Worm (Caenorhabditis elegans): ENCODE results near the gene moc-3.

The moc-3 gene

DNA sequence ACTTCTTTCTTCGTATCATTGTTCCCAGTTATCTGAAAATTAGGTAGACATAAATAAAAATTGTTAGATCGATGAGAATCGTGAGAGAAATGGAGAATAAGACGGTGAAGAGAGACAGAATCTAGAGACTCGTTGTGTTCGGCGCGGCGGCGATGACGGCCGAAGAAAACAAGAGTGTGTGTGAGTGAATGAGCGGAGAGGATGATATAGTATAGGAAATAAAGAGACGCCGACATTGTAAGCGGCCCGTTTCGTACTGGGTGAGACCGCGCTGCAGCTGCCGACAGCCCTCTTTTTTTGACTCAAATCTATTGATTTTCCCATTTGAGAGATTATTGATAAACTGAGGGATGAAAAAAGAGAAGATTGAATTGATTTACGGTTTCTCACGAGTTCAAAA, 18.2 kb upstream of the moc-3 start, which contains the start of gene Y42H9AR.4 (continued):
- TF ChIP-seq sox-4 (tag; optimal IDR thresholded peaks at IDR 0.05), result no peak
- TF ChIP-seq che-1 (tag; optimal IDR thresholded peaks at IDR 0.05), result no peak
- no peak for TF ChIP-seq ceh-45 (GFP tag; IDR thresholded peaks at IDR 0.05)
- TF ChIP-seq ttx-3 (tag; optimal IDR thresholded peaks at IDR 0.05), result no peak

DNA sequence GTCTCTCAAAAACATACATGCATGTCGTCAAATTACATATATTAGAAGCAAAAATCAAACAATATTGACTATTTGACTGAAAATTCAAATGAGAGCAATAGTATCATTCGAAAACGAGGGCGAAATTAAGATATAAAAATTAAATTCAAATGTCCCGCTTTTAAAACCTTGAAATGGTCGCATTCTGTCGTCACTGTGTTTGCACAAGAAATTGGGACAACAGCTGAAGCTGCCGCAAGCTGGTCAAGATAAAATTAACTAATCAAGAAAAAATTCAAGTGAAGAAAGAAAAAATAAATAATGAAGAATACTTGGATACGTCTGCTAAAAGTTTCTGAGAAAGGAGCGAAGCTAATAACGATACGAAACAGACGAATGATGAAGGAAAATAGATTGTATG, 17.7 kb upstream of the moc-3 start:
- TF ChIP-seq fkh-6 (tag; optimal IDR thresholded peaks at IDR 0.05), result no peak
- TF ChIP-seq hlh-8 (tag; optimal IDR thresholded peaks at IDR 0.05), result no peak
- TF ChIP-seq pqm-1 (tag; optimal IDR thresholded peaks at IDR 0.05), result no peak
- TF ChIP-seq tbx-7 (tag; optimal IDR thresholded peaks at IDR 0.05), result no peak
- TF ChIP-seq pax-1 (tag; optimal IDR thresholded peaks at IDR 0.05), result no peak
- no peak for TF ChIP-seq unc-55 (GFP tag; optimal IDR thresholded peaks at IDR 0.05)
- no peak for TF ChIP-seq ceh-31 (tag; optimal IDR thresholded peaks at IDR 0.05)
- TF ChIP-seq ahr-1 (tag; optimal IDR thresholded peaks at IDR 0.05), result no peak
- TF ChIP-seq unc-42 (tag; optimal IDR thresholded peaks at IDR 0.05), result no peak
- TF ChIP-seq ceh-2 (tag; optimal IDR thresholded peaks at IDR 0.05), result no peak
- no peak for TF ChIP-seq eyg-1 (tag; optimal IDR thresholded peaks at IDR 0.05)
- no peak for TF ChIP-seq ceh-22 (tag; optimal IDR thresholded peaks at IDR 0.05)
- TF ChIP-seq che-1 (tag; optimal IDR thresholded peaks at IDR 0.05), result no peak
- no peak for TF ChIP-seq K09A11.1 (tag; optimal IDR thresholded peaks at IDR 0.05; ENCODE audit: insufficient read depth)

DNA sequence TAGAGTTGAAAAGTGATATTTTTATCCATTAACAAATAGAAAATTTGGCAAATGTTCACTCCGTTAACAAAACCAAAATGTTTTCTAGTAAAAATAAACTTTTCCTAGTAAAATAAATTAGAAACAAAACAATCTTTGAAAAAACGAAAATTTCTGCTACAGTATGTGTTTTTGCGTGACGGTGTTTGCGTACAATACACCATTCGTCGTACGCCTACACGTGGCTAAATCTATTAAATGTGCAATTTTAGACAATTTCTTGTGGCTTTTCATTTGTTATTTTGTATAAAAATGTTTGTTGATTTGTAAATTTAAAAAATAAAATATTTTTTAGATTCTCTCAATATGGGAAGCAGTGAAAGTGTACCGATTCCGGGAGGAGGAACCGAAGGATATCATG, 17.2 kb upstream of the moc-3 start, which contains the start of gene Y42H9AR.1:
Gene Y42H9AR.1 (plus strand): TSS at position 233 of the 400 bp plus-strand sequence.
- TF ChIP-seq hlh-30 (tag; optimal IDR thresholded peaks at IDR 0.05; ENCODE audit: insufficient read depth) (no peak), hlh-15 (tag; optimal IDR thresholded peaks at IDR 0.05) (no peak), sdc-2 (tag; optimal IDR thresholded peaks at IDR 0.05) (no peak), hlh-13 (GFP tag; optimal IDR thresholded peaks at IDR 0.05) (no peak)

DNA sequence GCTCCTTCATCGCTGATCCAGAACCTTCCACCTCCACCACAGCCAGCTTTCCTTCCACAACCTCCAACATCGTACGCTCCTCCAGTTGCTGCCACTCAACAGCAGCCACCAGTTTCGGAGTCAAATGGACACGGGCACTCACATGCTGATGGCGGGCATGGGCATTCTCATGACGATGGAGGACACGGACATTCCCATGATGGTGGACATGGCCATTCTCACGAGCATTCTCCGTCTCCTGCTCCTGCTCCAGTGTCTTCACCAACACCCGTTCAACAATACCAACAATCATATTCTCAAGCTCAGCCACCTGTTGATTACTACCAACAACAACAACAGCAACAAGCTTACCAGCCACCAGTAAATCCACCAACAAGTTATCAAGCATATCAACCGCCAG, 15.8 kb upstream of the moc-3 start:
- TF ChIP-seq tbx-2 (tag; optimal IDR thresholded peaks at IDR 0.05), result no peak
- no peak for TF ChIP-seq Y22D7AL.16 (tag; optimal IDR thresholded peaks at IDR 0.05)
- TF ChIP-seq hlh-8 (tag; optimal IDR thresholded peaks at IDR 0.05), result no peak
- TF ChIP-seq F13H6.1 (tag; optimal IDR thresholded peaks at IDR 0.05), result no peak
- no peak for TF ChIP-seq ceh-45 (GFP tag; IDR thresholded peaks at IDR 0.05)
- no peak for TF ChIP-seq odd-2 (tag; optimal IDR thresholded peaks at IDR 0.05)
- TF ChIP-seq ceh-2 (tag; optimal IDR thresholded peaks at IDR 0.05), result no peak
- no peak for TF ChIP-seq hlh-30 (tag; optimal IDR thresholded peaks at IDR 0.05; ENCODE audit: insufficient read depth)
- no peak for TF ChIP-seq syd-9 (tag; optimal IDR thresholded peaks at IDR 0.05)

DNA sequence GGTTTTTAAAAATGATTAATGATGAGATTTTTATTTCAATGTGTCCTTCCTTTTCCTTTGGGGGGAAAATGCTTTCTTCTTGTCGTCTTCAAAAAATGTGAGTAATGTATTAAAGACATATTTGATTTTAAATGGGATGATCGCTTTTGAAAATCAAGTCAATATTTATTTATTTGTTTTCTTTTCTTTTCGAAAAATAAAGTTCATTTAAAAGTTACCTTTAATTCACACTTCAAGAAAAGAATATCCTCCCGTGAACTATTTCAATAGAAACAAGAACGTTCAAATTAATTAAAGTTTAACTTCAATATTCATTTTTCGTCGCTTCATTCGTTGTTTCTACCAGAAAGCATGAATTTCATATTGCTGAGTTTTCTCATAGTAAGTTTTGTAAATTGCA, 14.9 kb upstream of the moc-3 start, which contains the start of gene irld-8:
Gene irld-8 (plus strand): TSS at position 301 of the 400 bp plus-strand sequence.
- TF ChIP-seq syd-9 (tag; optimal IDR thresholded peaks at IDR 0.05) (no peak), madf-2 (tag; optimal IDR thresholded peaks at IDR 0.05) (no peak), fkh-6 (tag; optimal IDR thresholded peaks at IDR 0.05) (no peak), ceh-14 (tag; optimal IDR thresholded peaks at IDR 0.05) (no peak), ets-4 (tag; optimal IDR thresholded peaks at IDR 0.05) (no peak), ceh-34 (tag; optimal IDR thresholded peaks at IDR 0.05) (no peak), ceh-18 (tag; optimal IDR thresholded peaks at IDR 0.05) (no peak), unc-42 (tag; optimal IDR thresholded peaks at IDR 0.05) (no peak)

DNA sequence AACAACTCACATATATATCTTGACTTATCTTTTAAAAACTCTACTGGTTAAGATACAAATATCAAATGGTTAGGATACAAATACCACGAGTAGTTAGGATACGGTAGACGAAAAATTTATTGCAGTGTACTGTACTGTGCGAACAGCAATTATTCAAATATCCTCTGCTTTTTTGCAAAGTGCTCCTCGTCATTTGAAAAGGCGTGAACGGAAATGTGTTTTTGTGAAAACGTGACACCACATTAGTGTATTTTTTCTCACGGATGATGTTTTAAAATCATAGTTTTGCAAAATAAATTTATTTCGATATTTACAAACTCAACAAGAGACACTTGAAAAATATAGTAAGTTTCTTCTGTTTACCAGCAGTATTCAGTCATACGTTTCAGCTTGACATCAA, 11.6 kb upstream of the moc-3 start, which contains the start of gene F42G8.8:
Gene F42G8.8 (plus strand): TSS at position 301 of the 400 bp plus-strand sequence.
- no peak for TF ChIP-seq elt-4 (tag; optimal IDR thresholded peaks at IDR 0.05)
- TF ChIP-seq fkh-10 (GFP tag; optimal IDR thresholded peaks at IDR 0.05), result no peak
- TF ChIP-seq lin-11 (tag; optimal IDR thresholded peaks at IDR 0.05), result no peak
